Fruit fly (Drosophila melanogaster): ENCODE measurements around the gene Cad74A.

Gene Cad74A

DNA sequence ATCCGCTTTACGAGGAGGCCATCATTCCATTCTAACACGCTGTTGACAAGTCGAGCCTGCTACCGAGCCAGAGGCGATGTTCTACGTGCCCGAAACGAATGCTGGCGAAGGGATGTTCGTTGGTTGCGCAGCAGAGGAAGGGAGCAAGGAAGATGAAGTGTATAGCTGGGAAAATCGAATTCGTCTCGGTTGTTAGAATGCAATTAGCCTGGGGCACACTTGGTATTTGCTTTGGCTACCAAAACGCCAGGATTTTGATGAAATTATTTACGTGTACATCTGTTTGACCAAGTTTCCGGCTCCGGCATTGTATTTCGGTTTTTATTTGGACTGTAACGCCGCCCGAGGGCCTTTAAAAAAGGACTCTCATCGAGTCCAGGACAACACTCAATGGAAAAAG, 21.9 kb downstream of the Cad74A start:
- TF ChIP-seq Smox (GFP tag; optimal IDR thresholded peaks at IDR 0.05), result no peak
- no peak for TF ChIP-seq CG3032 (tag; optimal IDR thresholded peaks at IDR 0.05)
- no peak for TF ChIP-seq esn (GFP tag; optimal IDR thresholded peaks at IDR 0.05)
- TF ChIP-seq svp (GFP tag), result no peak
- TF ChIP-seq Eip93F (GFP tag; optimal IDR thresholded peaks at IDR 0.05), result no peak
- no peak for TF ChIP-seq Lpt (GFP tag; optimal IDR thresholded peaks at IDR 0.05)
- no peak for TF ChIP-seq Sox14 (GFP tag; optimal IDR thresholded peaks at IDR 0.05)
- no peak for TF ChIP-seq OdsH (GFP tag; optimal IDR thresholded peaks at IDR 0.05)
- TF ChIP-seq dac (GFP tag; optimal IDR thresholded peaks at IDR 0.05), result no peak
- no peak for TF ChIP-seq Hr4 (GFP tag; optimal IDR thresholded peaks at IDR 0.05)
- TF ChIP-seq cyc (GFP tag; optimal IDR thresholded peaks at IDR 0.05), result no peak
- no peak for TF ChIP-seq fd85E (GFP tag; optimal IDR thresholded peaks at IDR 0.05)
- no peak for TF ChIP-seq CG6808 (GFP tag; optimal IDR thresholded peaks at IDR 0.05)
- no peak for TF ChIP-seq ss (GFP tag; optimal IDR thresholded peaks at IDR 0.05)
- TF ChIP-seq CG11902 (GFP tag; optimal IDR thresholded peaks at IDR 0.05), result no peak

DNA sequence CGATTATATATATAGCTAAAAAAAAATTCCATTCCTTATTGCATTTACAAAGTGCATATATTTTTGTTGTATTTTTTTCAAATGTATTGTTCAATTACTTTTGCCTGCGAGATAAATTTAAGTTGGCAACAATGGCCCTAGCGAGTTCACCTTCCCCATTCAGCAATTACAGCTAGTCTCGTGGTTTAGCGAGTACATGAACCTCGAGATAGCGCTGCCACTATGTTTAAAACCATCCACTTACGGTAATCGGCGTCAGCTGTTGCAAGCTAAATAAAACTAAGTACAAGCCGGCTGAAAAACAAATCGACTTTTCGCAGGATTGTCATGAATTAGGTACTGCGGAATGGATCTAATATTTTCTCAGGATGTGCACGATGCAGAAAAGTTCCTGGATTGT, 26.5 kb downstream of the Cad74A start:
- TF ChIP-seq CG6792 (GFP tag; optimal IDR thresholded peaks at IDR 0.05) (no peak), CG1621 (tag; optimal IDR thresholded peaks at IDR 0.05) (no peak), salr (GFP tag; optimal IDR thresholded peaks at IDR 0.05) (no peak), fkh (GFP tag; optimal IDR thresholded peaks at IDR 0.05) (no peak), pdm3 (GFP tag; optimal IDR thresholded peaks at IDR 0.05) (no peak)

DNA sequence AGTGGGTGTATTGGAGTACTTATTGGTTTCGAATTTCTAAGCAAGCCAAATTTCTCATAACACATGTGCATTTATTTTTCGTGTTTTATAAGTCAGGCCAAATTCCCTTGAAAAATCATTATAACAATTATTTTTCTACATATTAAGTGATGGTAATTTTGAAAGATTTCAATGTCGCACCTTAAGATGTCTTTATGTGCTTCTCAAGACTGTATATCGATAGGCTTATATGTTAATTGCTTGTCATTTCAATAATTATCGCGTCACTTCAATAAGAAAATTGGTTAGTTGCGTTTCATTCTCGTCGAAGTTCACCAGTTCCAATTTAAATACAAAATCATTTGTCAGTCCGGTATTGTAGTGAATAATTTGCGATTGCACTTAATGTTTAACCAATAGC, 27.8 kb downstream of the Cad74A start, which contains the start of gene CG7692:
Gene CG7692 (plus strand): TSS at position 301 of the 400 bp plus-strand sequence.
- TF ChIP-seq Eip78C (GFP tag), result no peak
- TF ChIP-seq CG32006 (GFP tag; optimal IDR thresholded peaks at IDR 0.05), result no peak
- no peak for TF ChIP-seq acj6 (GFP tag; optimal IDR thresholded peaks at IDR 0.05)
- no peak for TF ChIP-seq CG34406 (GFP tag; optimal IDR thresholded peaks at IDR 0.05)
- TF ChIP-seq CG7368 (GFP tag; optimal IDR thresholded peaks at IDR 0.05), result no peak
- TF ChIP-seq CG15336 (GFP tag; IDR thresholded peaks at IDR 0.05), result no peak
- no peak for TF ChIP-seq fkh (GFP tag; optimal IDR thresholded peaks at IDR 0.05)

DNA sequence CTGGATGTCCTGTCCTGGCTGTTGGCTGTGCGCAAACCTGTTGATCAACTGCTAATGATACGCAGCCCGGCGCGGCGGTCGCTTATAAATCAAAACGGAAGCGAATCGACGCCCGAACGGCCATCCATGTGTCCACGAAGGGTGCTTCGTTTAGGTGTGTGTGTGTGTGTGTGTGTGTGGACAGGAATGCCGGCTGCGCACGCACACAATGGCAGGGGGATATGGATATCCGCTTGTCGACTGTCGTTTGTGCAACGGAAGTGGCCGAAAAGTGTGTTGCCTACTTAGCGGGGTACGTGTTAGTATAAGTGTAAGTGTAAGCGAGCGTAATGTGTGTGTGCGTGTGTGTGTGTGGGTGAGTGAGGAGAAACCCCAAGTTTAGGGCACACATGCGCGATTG, 29.7 kb downstream of the Cad74A start, which contains the start of gene Mip:
Gene Mip (minus strand): TSS at position 63 of the 400 bp plus-strand sequence.
- no peak for TF ChIP-seq topi (GFP tag; optimal IDR thresholded peaks at IDR 0.05)
- TF ChIP-seq fkh (GFP tag; optimal IDR thresholded peaks at IDR 0.05), result no peak
- TF ChIP-seq CG15336 (GFP tag; IDR thresholded peaks at IDR 0.05), result no peak
- TF ChIP-seq CG7368 (GFP tag; optimal IDR thresholded peaks at IDR 0.05), result no peak
- no peak for TF ChIP-seq CG9139 (GFP tag; optimal IDR thresholded peaks at IDR 0.05)
- no peak for TF ChIP-seq ss (GFP tag; optimal IDR thresholded peaks at IDR 0.05)
- TF ChIP-seq pdm3 (GFP tag; optimal IDR thresholded peaks at IDR 0.05), result no peak
- no peak for TF ChIP-seq CG6808 (GFP tag; optimal IDR thresholded peaks at IDR 0.05)
- TF ChIP-seq CG3032 (tag; optimal IDR thresholded peaks at IDR 0.05), result no peak
- TF ChIP-seq Met (GFP tag; optimal IDR thresholded peaks at IDR 0.05), result no peak
- TF ChIP-seq lz (GFP tag; optimal IDR thresholded peaks at IDR 0.05), result no peak
- no peak for TF ChIP-seq CG1621 (tag; optimal IDR thresholded peaks at IDR 0.05)

DNA sequence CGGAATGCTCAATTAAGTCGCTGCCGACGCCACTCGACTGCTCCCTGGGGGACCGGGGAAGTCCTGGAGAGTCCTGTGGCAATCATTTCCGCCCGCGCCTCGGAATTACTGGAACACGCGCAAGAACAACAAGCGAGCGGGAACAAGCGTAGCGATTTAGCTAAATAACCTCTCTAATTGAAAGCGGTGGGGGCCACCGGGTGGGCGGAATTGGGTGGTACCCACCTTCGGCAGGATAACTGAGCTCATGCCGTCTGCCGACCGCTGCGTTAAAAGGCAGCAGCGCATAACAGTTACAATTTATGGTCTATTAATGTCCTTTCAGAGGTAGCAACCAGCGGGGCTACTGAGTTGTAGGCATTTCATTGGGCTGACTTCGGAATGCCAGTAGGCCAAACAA, 32.9 kb downstream of the Cad74A start:
- TF ChIP-seq lz (GFP tag; optimal IDR thresholded peaks at IDR 0.05), result no peak
- no peak for TF ChIP-seq Sox15 (GFP tag; optimal IDR thresholded peaks at IDR 0.05)
- TF ChIP-seq CG10669 (GFP tag; optimal IDR thresholded peaks at IDR 0.05), result no peak

DNA sequence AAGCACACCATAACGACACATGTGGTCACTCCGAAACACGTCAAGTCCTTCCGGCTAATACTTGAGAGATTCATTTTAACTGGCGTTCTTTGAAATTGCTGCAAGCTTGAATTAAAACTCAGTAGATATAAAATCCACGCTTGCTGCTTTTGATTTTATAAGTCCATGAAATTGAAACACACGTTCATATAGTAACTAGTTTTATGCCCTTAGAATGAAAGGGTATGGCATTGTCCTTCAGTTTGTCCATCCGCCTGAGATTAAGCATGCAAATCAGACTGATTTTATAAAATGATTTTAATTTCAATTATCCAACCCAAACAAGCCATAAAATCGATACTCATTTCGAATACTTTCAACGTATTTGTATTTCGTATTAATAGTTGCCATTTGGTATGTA, 34.7 kb downstream of the Cad74A start, which contains the start of gene brv2:
Gene brv2 (minus strand): TSS at position 101 of the 400 bp plus-strand sequence.
- TF ChIP-seq CG1621 (tag; optimal IDR thresholded peaks at IDR 0.05) (no peak), CG8319 (GFP tag; optimal IDR thresholded peaks at IDR 0.05) (no peak), acj6 (GFP tag; optimal IDR thresholded peaks at IDR 0.05) (no peak), esn (GFP tag; optimal IDR thresholded peaks at IDR 0.05) (no peak), Eip75B (GFP tag; optimal IDR thresholded peaks at IDR 0.05) (no peak), svp (GFP tag) (no peak), Hr4 (GFP tag; optimal IDR thresholded peaks at IDR 0.05) (no peak), Eip78C (GFP tag) (no peak)

All from whole organism, prepupa.